Fruit fly (Drosophila melanogaster): ENCODE results near the gene PKD.

Gene PKD

dm6 chr3R:18314824-18315690 lies 850 bp upstream of the PKD start (continued):
- 0 out of 3 replicates have a peak, but pooled peaks have one; percentile 44 for TF ChIP-seq CG3726 (GFP tag; IDR thresholded peaks at IDR 0.05)
- TF ChIP-seq GATAe (GFP tag; conservative IDR thresholded peaks at IDR 0.05) = no peak
- TF ChIP-seq chif (GFP tag; optimal IDR thresholded peaks at IDR 0.05) = no peak
- TF ChIP-seq ci (GFP tag; IDR thresholded peaks at IDR 0.05) = peak; percentile 78
- TF ChIP-seq CG10321 (GFP tag; IDR thresholded peaks at IDR 0.05) = no peak
- TF ChIP-seq eve (GFP tag; optimal IDR thresholded peaks at IDR 0.05) = no peak
- no peak for TF ChIP-seq CG6791 (GFP tag; IDR thresholded peaks at IDR 0.05; ENCODE audit: partially characterized antibody)
- no peak for TF ChIP-seq sim (GFP tag; IDR thresholded peaks at IDR 0.05)
- no peak; the same call in 3 of the 4 replicates for TF ChIP-seq Gug (GFP tag; IDR thresholded peaks at IDR 0.05)
- no peak for TF ChIP-seq CG16815 (GFP tag; optimal IDR thresholded peaks at IDR 0.05)
- no peak for TF ChIP-seq gt (GFP tag; IDR thresholded peaks at IDR 0.05)
- TF ChIP-seq Opbp (GFP tag; IDR thresholded peaks at IDR 0.05; ENCODE audit: partially characterized antibody) = no peak
- TF ChIP-seq CG1647 (GFP tag; optimal IDR thresholded peaks at IDR 0.05) = no peak
- no peak for TF ChIP-seq org-1 (GFP tag; optimal IDR thresholded peaks at IDR 0.05)
- TF ChIP-seq CG14050 (GFP tag; IDR thresholded peaks at IDR 0.05) = no peak
- TF ChIP-seq CG11398 (GFP tag; optimal IDR thresholded peaks at IDR 0.05) = peak; percentile 4
- TF ChIP-seq CG4854 (GFP tag; optimal IDR thresholded peaks at IDR 0.05) = no peak
- TF ChIP-seq CG2889 (GFP tag; IDR thresholded peaks at IDR 0.05) = peak; percentile 31; the same call in 1 of the 3 replicates
- TF ChIP-seq HLH3B (GFP tag; IDR thresholded peaks at IDR 0.05) = peak; percentile 31; the same call in 1 of the 2 replicates
- TF ChIP-seq CG17385 (GFP tag; optimal IDR thresholded peaks at IDR 0.05) = no peak
- TF ChIP-seq fru (optimal IDR thresholded peaks at IDR 0.05) = no peak
- no peak for TF ChIP-seq ro (GFP tag; IDR thresholded peaks at IDR 0.05)
- TF ChIP-seq CG15269 (tag; optimal IDR thresholded peaks at IDR 0.05) = peak; percentile 7
- no peak for TF ChIP-seq CG15011 (GFP tag; optimal IDR thresholded peaks at IDR 0.05)

DNA sequence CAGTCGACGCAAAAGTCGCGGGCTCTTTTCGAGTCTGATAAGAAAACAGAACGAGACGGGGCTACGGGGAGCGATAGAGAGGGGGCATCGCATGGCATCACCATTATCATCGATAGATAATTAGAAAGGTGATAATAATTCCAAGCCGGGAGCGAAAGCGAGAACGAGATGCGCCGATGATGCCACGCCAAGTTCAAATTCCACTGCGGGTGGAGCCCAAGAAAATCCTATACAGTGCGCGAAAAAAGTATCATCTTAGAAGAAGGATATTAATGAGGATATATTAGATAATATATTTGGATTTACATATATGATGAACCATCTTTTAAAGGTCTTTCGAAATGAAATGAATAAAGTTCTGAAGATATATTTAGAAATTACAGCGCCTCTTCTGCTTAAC lies 1.4 kb downstream of the PKD start:
- peak; percentile 42 for TF ChIP-seq CG34376 (GFP tag; optimal IDR thresholded peaks at IDR 0.05)
- peak; percentile 3 for TF ChIP-seq Med (GFP tag)
- TF ChIP-seq sug (tag; optimal IDR thresholded peaks at IDR 0.05) = peak; percentile 20
- no peak for TF ChIP-seq odd (GFP tag; optimal IDR thresholded peaks at IDR 0.05)
- no peak for TF ChIP-seq inv (GFP tag; IDR thresholded peaks at IDR 0.05; ENCODE audit: partially characterized antibody)
- peak; percentile 60 for TF ChIP-seq nom (GFP tag; optimal IDR thresholded peaks at IDR 0.05)

- TF ChIP-seq Mrtf (GFP tag; IDR thresholded peaks at IDR 0.05) (0 out of 3 replicates have a peak, but pooled peaks have one; percentile 9), CG18764 (GFP tag; optimal IDR thresholded peaks at IDR 0.05) (peak; percentile 40), CG9932 (GFP tag; IDR thresholded peaks at IDR 0.05) (peak; percentile 42; the same call in 1 of the 2 replicates), tgo (GFP tag; IDR thresholded peaks at IDR 0.05) (no peak), toy (GFP tag; IDR thresholded peaks at IDR 0.05) (no peak), pum (GFP tag; optimal IDR thresholded peaks at IDR 0.05) (peak; percentile 14), Hand (GFP tag; optimal IDR thresholded peaks at IDR 0.05) (peak; percentile 4), E2f1 (GFP tag; IDR thresholded peaks at IDR 0.05) (0 out of 2 replicates have a peak, but pooled peaks have one; percentile 2), CG12104 (GFP tag; optimal IDR thresholded peaks at IDR 0.05) (peak; percentile 31), Adf1 (GFP tag; IDR thresholded peaks at IDR 0.05) (peak; percentile 60; the same call in 1 of the 2 replicates), CG10543 (GFP tag; optimal IDR thresholded peaks at IDR 0.05) (peak; percentile 43), CG15479 (GFP tag; optimal IDR thresholded peaks at IDR 0.05) (no peak), CG13624 (GFP tag; optimal IDR thresholded peaks at IDR 0.05) (no peak), Eip74EF (GFP tag; optimal IDR thresholded peaks at IDR 0.05) (peak in 1 of 2 experiments; percentile 74), eve (GFP tag; optimal IDR thresholded peaks at IDR 0.05) (no peak), CG14014 (GFP tag; IDR thresholded peaks at IDR 0.05) (no peak), gsb-n (tag; optimal IDR thresholded peaks at IDR 0.05) (peak; percentile 65), p53 (GFP tag; optimal IDR thresholded peaks at IDR 0.05) (peak; percentile 49), fu2 (GFP tag; optimal IDR thresholded peaks at IDR 0.05) (no peak)
Observed at dm6 chr3R:18311368-18311919, 2.8 kb downstream of the PKD start.
